Worm (Caenorhabditis elegans): ENCODE data around the gene eif-3.B.

eif-3.B gene

ce11 chrII:14808686-14809085 is 13.5 kb downstream of the eif-3.B start, which contains the start of gene W01D2.6:
W01D2.6 (plus strand) TSS chrII:14808986.
- TF ChIP-seq pes-1 (GFP tag; IDR thresholded peaks at IDR 0.05) (no peak), ceh-13 (GFP tag; optimal IDR thresholded peaks at IDR 0.05) (no peak), tra-4 (tag; optimal IDR thresholded peaks at IDR 0.05) (no peak), B0310.2 (tag; optimal IDR thresholded peaks at IDR 0.05) (no peak)

DNA sequence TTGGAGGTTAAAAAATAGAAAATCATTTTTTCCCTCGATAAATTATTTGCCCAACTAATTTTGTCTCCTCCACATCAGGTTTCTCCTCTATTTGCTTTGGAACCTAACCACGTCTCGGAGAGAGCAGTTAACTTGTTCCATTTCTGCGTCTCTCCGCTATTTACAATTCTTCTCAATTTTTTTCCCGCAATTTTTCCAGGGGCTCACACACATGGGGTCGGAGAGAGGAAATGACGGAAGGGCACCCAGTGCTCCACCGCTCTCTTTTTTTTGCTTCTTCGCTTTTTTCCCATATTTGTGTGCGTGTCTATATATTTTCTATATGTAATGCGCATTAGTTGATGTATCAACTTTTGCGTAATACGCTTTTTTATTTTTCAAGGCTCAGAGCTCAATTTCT is 15.4 kb downstream of the eif-3.B start:
- no peak for TF ChIP-seq ceh-36 (tag; optimal IDR thresholded peaks at IDR 0.05)
- no peak for TF ChIP-seq tbx-11 (GFP tag; IDR thresholded peaks at IDR 0.05)
- no peak for TF ChIP-seq F13C5.2 (tag; optimal IDR thresholded peaks at IDR 0.05)
- no peak for TF ChIP-seq ets-7 (tag; optimal IDR thresholded peaks at IDR 0.05)
- TF ChIP-seq hmg-4 (GFP tag; optimal IDR thresholded peaks at IDR 0.05): no peak
- no peak for TF ChIP-seq ama-1 (optimal IDR thresholded peaks at IDR 0.05)
- no peak for TF ChIP-seq ceh-13 (GFP tag; optimal IDR thresholded peaks at IDR 0.05)
- TF ChIP-seq pes-1 (GFP tag; IDR thresholded peaks at IDR 0.05): no peak
- no peak for TF ChIP-seq tbx-37 (GFP tag; conservative IDR thresholded peaks at IDR 0.05)
- TF ChIP-seq B0310.2 (tag; optimal IDR thresholded peaks at IDR 0.05): no peak
- no peak for TF ChIP-seq tra-4 (tag; optimal IDR thresholded peaks at IDR 0.05)
- TF ChIP-seq sea-1 (GFP tag; conservative IDR thresholded peaks at IDR 0.05): no peak
- TF ChIP-seq aly-1 (tag; optimal IDR thresholded peaks at IDR 0.05): no peak
- TF ChIP-seq flt-1 (GFP tag; IDR thresholded peaks at IDR 0.05): no peak
- TF ChIP-seq scrt-1 (GFP tag; IDR thresholded peaks at IDR 0.05): no peak
- TF ChIP-seq hnd-1 (tag; optimal IDR thresholded peaks at IDR 0.05): no peak
- TF ChIP-seq hmbx-1 (tag; optimal IDR thresholded peaks at IDR 0.05): no peak

ce11 chrII:14811472-14811871 is 16.3 kb downstream of the eif-3.B start:
- TF ChIP-seq ama-1 (optimal IDR thresholded peaks at IDR 0.05) (no peak), hnd-1 (tag; optimal IDR thresholded peaks at IDR 0.05) (no peak), B0310.2 (tag; optimal IDR thresholded peaks at IDR 0.05) (no peak), hmg-4 (GFP tag; optimal IDR thresholded peaks at IDR 0.05) (no peak), ets-7 (tag; optimal IDR thresholded peaks at IDR 0.05) (no peak), ceh-13 (GFP tag; optimal IDR thresholded peaks at IDR 0.05) (no peak), scrt-1 (GFP tag; IDR thresholded peaks at IDR 0.05) (no peak)

ce11 chrII:14812231-14812630 is 17.0 kb downstream of the eif-3.B start, which contains the start of gene osta-3:
osta-3 (plus strand) TSS chrII:14812531.
- no peak for TF ChIP-seq scrt-1 (GFP tag; IDR thresholded peaks at IDR 0.05)
- TF ChIP-seq tra-4 (tag; optimal IDR thresholded peaks at IDR 0.05): no peak
- TF ChIP-seq ceh-36 (tag; optimal IDR thresholded peaks at IDR 0.05): no peak
- no peak for TF ChIP-seq ama-1 (optimal IDR thresholded peaks at IDR 0.05)
- TF ChIP-seq hmbx-1 (tag; optimal IDR thresholded peaks at IDR 0.05): no peak
- TF ChIP-seq ets-7 (tag; optimal IDR thresholded peaks at IDR 0.05): no peak
- TF ChIP-seq hmg-4 (GFP tag; optimal IDR thresholded peaks at IDR 0.05): no peak
- no peak for TF ChIP-seq aly-1 (tag; optimal IDR thresholded peaks at IDR 0.05)
- no peak for TF ChIP-seq tbx-11 (GFP tag; IDR thresholded peaks at IDR 0.05)
- no peak for TF ChIP-seq ceh-13 (GFP tag; optimal IDR thresholded peaks at IDR 0.05)
- no peak for TF ChIP-seq hnd-1 (tag; optimal IDR thresholded peaks at IDR 0.05)
- no peak for TF ChIP-seq flt-1 (GFP tag; IDR thresholded peaks at IDR 0.05)
- no peak for TF ChIP-seq sea-1 (GFP tag; conservative IDR thresholded peaks at IDR 0.05)
- TF ChIP-seq tbx-37 (GFP tag; conservative IDR thresholded peaks at IDR 0.05): no peak
- no peak for TF ChIP-seq B0310.2 (tag; optimal IDR thresholded peaks at IDR 0.05)

DNA sequence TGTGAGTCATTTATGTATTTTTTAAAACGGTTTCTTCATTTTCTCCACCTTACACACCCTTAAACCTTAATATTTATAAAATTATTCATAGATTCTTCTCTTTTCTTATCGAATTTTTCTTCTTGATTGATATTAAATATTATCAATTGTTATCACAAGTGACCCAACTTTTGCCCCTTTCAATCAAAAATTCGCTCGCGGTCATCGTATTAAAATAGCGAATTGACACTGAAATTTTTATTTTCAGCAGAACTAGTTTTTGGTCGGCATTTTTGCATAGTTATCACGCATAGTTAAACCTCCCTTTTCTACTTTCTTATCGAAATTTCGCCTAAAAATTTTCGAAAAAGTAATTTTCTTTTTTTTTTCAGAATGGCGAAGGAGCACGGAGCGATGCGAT is 17.5 kb downstream of the eif-3.B start:
- TF ChIP-seq B0310.2 (tag; optimal IDR thresholded peaks at IDR 0.05) (no peak), ets-7 (tag; optimal IDR thresholded peaks at IDR 0.05) (no peak), ceh-13 (GFP tag; optimal IDR thresholded peaks at IDR 0.05) (no peak), hnd-1 (tag; optimal IDR thresholded peaks at IDR 0.05) (no peak), ama-1 (optimal IDR thresholded peaks at IDR 0.05) (no peak), sea-1 (GFP tag; conservative IDR thresholded peaks at IDR 0.05) (no peak), pes-1 (GFP tag; IDR thresholded peaks at IDR 0.05) (no peak), scrt-1 (GFP tag; IDR thresholded peaks at IDR 0.05) (no peak), tbx-37 (GFP tag; conservative IDR thresholded peaks at IDR 0.05) (no peak), flt-1 (GFP tag; IDR thresholded peaks at IDR 0.05) (no peak), hmbx-1 (tag; optimal IDR thresholded peaks at IDR 0.05) (no peak), tra-4 (tag; optimal IDR thresholded peaks at IDR 0.05) (no peak), aly-1 (tag; optimal IDR thresholded peaks at IDR 0.05) (no peak), hmg-4 (GFP tag; optimal IDR thresholded peaks at IDR 0.05) (no peak), F13C5.2 (tag; optimal IDR thresholded peaks at IDR 0.05) (no peak)

DNA sequence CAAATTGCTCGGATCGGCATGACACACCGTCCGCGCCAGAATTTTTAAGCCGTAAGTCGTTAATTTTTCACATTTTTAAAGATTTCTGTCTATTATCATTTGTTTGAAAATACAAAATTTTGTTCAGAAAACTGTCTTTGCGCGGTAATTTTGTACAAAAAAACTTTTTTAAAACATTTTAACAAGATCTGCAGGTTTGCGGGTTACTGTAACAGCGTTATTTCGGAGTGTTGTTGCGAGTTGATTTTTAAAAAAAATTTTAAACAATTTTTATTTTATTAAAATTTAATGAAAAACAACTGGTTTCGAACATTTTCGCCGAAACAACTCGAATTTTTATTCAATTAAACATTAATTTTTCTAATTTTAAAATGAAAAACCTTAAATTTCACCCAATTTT is 17.9 kb downstream of the eif-3.B start:
- no peak for TF ChIP-seq F13C5.2 (tag; optimal IDR thresholded peaks at IDR 0.05)
- no peak for TF ChIP-seq ceh-36 (tag; optimal IDR thresholded peaks at IDR 0.05)
- TF ChIP-seq scrt-1 (GFP tag; IDR thresholded peaks at IDR 0.05): no peak
- TF ChIP-seq sea-1 (GFP tag; conservative IDR thresholded peaks at IDR 0.05): no peak
- TF ChIP-seq hmg-4 (GFP tag; optimal IDR thresholded peaks at IDR 0.05): no peak
- no peak for TF ChIP-seq hmbx-1 (tag; optimal IDR thresholded peaks at IDR 0.05)
- no peak for TF ChIP-seq B0310.2 (tag; optimal IDR thresholded peaks at IDR 0.05)
- TF ChIP-seq ets-7 (tag; optimal IDR thresholded peaks at IDR 0.05): no peak
- no peak for TF ChIP-seq ama-1 (optimal IDR thresholded peaks at IDR 0.05)
- no peak for TF ChIP-seq tbx-11 (GFP tag; IDR thresholded peaks at IDR 0.05)
- no peak for TF ChIP-seq ceh-13 (GFP tag; optimal IDR thresholded peaks at IDR 0.05)
- no peak for TF ChIP-seq flt-1 (GFP tag; IDR thresholded peaks at IDR 0.05)
- no peak for TF ChIP-seq pes-1 (GFP tag; IDR thresholded peaks at IDR 0.05)
- TF ChIP-seq hnd-1 (tag; optimal IDR thresholded peaks at IDR 0.05): no peak
- TF ChIP-seq tbx-37 (GFP tag; conservative IDR thresholded peaks at IDR 0.05): no peak
- no peak for TF ChIP-seq aly-1 (tag; optimal IDR thresholded peaks at IDR 0.05)
- TF ChIP-seq tra-4 (tag; optimal IDR thresholded peaks at IDR 0.05): no peak

DNA sequence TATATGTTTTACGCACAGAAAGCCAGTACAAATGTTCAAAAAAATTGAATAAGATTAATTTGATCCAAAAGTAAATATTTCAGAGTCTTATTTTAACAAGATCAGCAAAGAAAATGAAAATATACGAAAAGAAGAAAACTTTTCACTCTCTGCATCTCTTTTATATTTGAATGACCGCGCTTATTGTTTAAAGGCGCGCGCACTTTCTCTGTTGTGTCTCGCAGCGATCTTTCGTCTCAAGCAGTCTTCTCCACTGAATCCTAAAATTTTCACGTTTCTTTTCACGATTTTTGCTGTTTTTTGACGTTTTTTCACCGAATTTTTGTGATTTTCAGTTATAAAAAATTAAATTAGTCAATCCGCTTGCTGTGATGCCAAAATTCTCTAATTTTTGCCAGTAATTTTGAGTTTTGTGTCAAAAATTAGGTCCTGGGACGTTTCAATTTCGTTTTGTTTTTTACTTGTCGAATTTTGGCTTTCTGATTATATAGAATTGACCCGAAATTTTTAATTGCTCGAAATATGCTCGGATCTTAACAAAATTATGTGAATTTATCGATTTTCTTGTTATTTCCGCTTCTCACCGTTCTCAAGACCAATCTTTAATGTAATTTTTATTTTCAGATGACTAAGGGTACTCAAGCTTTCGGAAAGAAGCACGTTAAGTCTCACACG is 19.8 kb downstream of the eif-3.B start, which contains the start of gene W01D2.1:
TSS of gene W01D2.1 (plus strand) at position 625 of the 675 bp plus-strand sequence.
- TF ChIP-seq scrt-1 (GFP tag; IDR thresholded peaks at IDR 0.05) (no peak), ceh-13 (GFP tag; optimal IDR thresholded peaks at IDR 0.05) (no peak), hnd-1 (tag; optimal IDR thresholded peaks at IDR 0.05) (no peak), aly-1 (tag; optimal IDR thresholded peaks at IDR 0.05) (no peak), ama-1 (optimal IDR thresholded peaks at IDR 0.05) (no peak), pes-1 (GFP tag; IDR thresholded peaks at IDR 0.05) (no peak), tbx-37 (GFP tag; conservative IDR thresholded peaks at IDR 0.05) (no peak), ets-7 (tag; optimal IDR thresholded peaks at IDR 0.05) (no peak), B0310.2 (tag; optimal IDR thresholded peaks at IDR 0.05) (no peak), hmbx-1 (tag; optimal IDR thresholded peaks at IDR 0.05) (no peak), ceh-36 (tag; optimal IDR thresholded peaks at IDR 0.05) (no peak), hmg-4 (GFP tag; optimal IDR thresholded peaks at IDR 0.05) (no peak), tra-4 (tag; optimal IDR thresholded peaks at IDR 0.05) (no peak), sea-1 (GFP tag; conservative IDR thresholded peaks at IDR 0.05) (no peak), F13C5.2 (tag; optimal IDR thresholded peaks at IDR 0.05) (no peak), tbx-11 (GFP tag; IDR thresholded peaks at IDR 0.05) (no peak), flt-1 (GFP tag; IDR thresholded peaks at IDR 0.05) (no peak)
